Fruit fly (Drosophila melanogaster): ENCODE data around the gene ATPsynG.

Gene ATPsynG

dm6 chr2L:10976046-10976863 lies at the start of gene ATPsynG, which contains the start of gene SCAR:
Gene ATPsynG, minus strand, starts transcription at chr2L:10976399.
Gene SCAR, plus strand, starts transcription at chr2L:10976772.
- no peak for TF ChIP-seq Sox102F (GFP tag; optimal IDR thresholded peaks at IDR 0.05)
- TF ChIP-seq CG6792 (GFP tag; optimal IDR thresholded peaks at IDR 0.05), result no peak
- no peak for TF ChIP-seq OdsH (GFP tag; optimal IDR thresholded peaks at IDR 0.05)
- TF ChIP-seq Hr39 (GFP tag; optimal IDR thresholded peaks at IDR 0.05), result no peak
- no peak for TF ChIP-seq Met (GFP tag; optimal IDR thresholded peaks at IDR 0.05)
- TF ChIP-seq CG10631 (GFP tag; optimal IDR thresholded peaks at IDR 0.05), result no peak
- TF ChIP-seq Gug (GFP tag; IDR thresholded peaks at IDR 0.05), result no peak
- no peak for TF ChIP-seq CG16779 (tag; optimal IDR thresholded peaks at IDR 0.05)
- TF ChIP-seq Eip78C (GFP tag), result peak; percentile 34
- peak; percentile 78 for TF ChIP-seq vri (GFP tag; optimal IDR thresholded peaks at IDR 0.05)
- TF ChIP-seq CG4318 (GFP tag; optimal IDR thresholded peaks at IDR 0.05), result no peak

- TF ChIP-seq CG10631 (GFP tag; optimal IDR thresholded peaks at IDR 0.05) (no peak), CG32006 (GFP tag; optimal IDR thresholded peaks at IDR 0.05) (peak; percentile 2), fkh (GFP tag; optimal IDR thresholded peaks at IDR 0.05) (no peak), svp (GFP tag) (peak; percentile 73), Eip78C (GFP tag) (peak; percentile 62)
Measured at dm6 chr2L:11023875-11024274, 47.7 kb upstream of the ATPsynG start.

- TF ChIP-seq Sox15 (GFP tag; optimal IDR thresholded peaks at IDR 0.05) (no peak), dsx (GFP tag; optimal IDR thresholded peaks at IDR 0.05; ENCODE audit: poor library complexity, severe bottlenecking) (no peak), achi (GFP tag; optimal IDR thresholded peaks at IDR 0.05) (peak; percentile 39), fd85E (GFP tag; optimal IDR thresholded peaks at IDR 0.05) (no peak), CG11762 (GFP tag; optimal IDR thresholded peaks at IDR 0.05; ENCODE audit: insufficient read depth) (no peak), pdm3 (GFP tag; optimal IDR thresholded peaks at IDR 0.05) (peak; percentile 28), CG32006 (GFP tag; optimal IDR thresholded peaks at IDR 0.05) (peak; percentile 44), CG15336 (GFP tag; IDR thresholded peaks at IDR 0.05) (peak; percentile 25; the same call in 1 of the 2 replicates), CG6163 (GFP tag; IDR thresholded peaks at IDR 0.05) (peak; percentile 41; the same call in 1 of the 3 replicates), lz (GFP tag; optimal IDR thresholded peaks at IDR 0.05) (no peak), fd59A (GFP tag; optimal IDR thresholded peaks at IDR 0.05) (no peak), CG7368 (GFP tag; optimal IDR thresholded peaks at IDR 0.05) (no peak), Hr4 (GFP tag; optimal IDR thresholded peaks at IDR 0.05) (peak; percentile 25), Blimp-1 (GFP tag; optimal IDR thresholded peaks at IDR 0.05) (no peak), CG8632 (GFP tag; optimal IDR thresholded peaks at IDR 0.05) (no peak), CG6854 (GFP tag; optimal IDR thresholded peaks at IDR 0.05) (no peak), eg (GFP tag; IDR thresholded peaks at IDR 0.05) (no peak), cyc (GFP tag; optimal IDR thresholded peaks at IDR 0.05) (peak; percentile 0), CG8319 (GFP tag; optimal IDR thresholded peaks at IDR 0.05) (no peak), Smox (GFP tag; optimal IDR thresholded peaks at IDR 0.05) (peak; percentile 26), CG6792 (GFP tag; optimal IDR thresholded peaks at IDR 0.05) (no peak), Met (GFP tag; optimal IDR thresholded peaks at IDR 0.05) (peak; percentile 35), Ets21C (GFP tag; optimal IDR thresholded peaks at IDR 0.05) (peak; percentile 15), dac (GFP tag; optimal IDR thresholded peaks at IDR 0.05) (no peak), CG31627 (GFP tag; optimal IDR thresholded peaks at IDR 0.05) (peak; percentile 9), CG34406 (GFP tag; optimal IDR thresholded peaks at IDR 0.05) (no peak), svp (GFP tag) (peak; percentile 67), CG10631 (GFP tag; optimal IDR thresholded peaks at IDR 0.05) (no peak), acj6 (GFP tag; optimal IDR thresholded peaks at IDR 0.05) (peak; percentile 42), vri (GFP tag; optimal IDR thresholded peaks at IDR 0.05) (peak; percentile 1), ss (GFP tag; optimal IDR thresholded peaks at IDR 0.05) (no peak), Sox102F (GFP tag; optimal IDR thresholded peaks at IDR 0.05) (peak; percentile 52), CG6276 (GFP tag; optimal IDR thresholded peaks at IDR 0.05) (no peak), Lpt (GFP tag; optimal IDR thresholded peaks at IDR 0.05) (no peak), CG3919 (GFP tag; optimal IDR thresholded peaks at IDR 0.05) (no peak), CG11294 (GFP tag; IDR thresholded peaks at IDR 0.05) (no peak), Eip78C (GFP tag) (peak; percentile 87), CG10669 (GFP tag; optimal IDR thresholded peaks at IDR 0.05) (no peak), Eip93F (GFP tag; optimal IDR thresholded peaks at IDR 0.05) (no peak), Hr39 (GFP tag; optimal IDR thresholded peaks at IDR 0.05) (peak; percentile 9)
Measured at dm6 chr2L:11022804-11023203, 46.6 kb upstream of the ATPsynG start.

All from whole organism, prepupa.